Fruit fly (Drosophila melanogaster) whole organism, embryonic: ENCODE results near the gene CG32202.

Experiments used
- Ada2b ChIP-seq: fragments of 200-800 bp; sonication (Bioruptor generic); IDR thresholded peaks from 2 replicates; pipeline ENCODE4 v1.3.6; 2022; ENCODE audit warnings: missing biosample characterization, missing genetic modification characterization
- BEAF-32 ChIP-seq: fragments of 200-800 bp; sonication (Bioruptor generic); optimal IDR thresholded peaks from 3 replicates; lab custom pipeline; 2017; ENCODE audit warnings: missing biosample characterization, missing genetic modification characterization, mild to moderate bottlenecking, moderate library complexity, missing genetic modification reagents
- Bdp1 ChIP-seq: fragments of 200-800 bp; sonication (Bioruptor generic); optimal IDR thresholded peaks from 3 replicates; lab custom pipeline; 2016; ENCODE audit warnings: missing biosample characterization, missing genetic modification characterization
- CG12299 ChIP-seq: fragments of 200-800 bp; sonication (Bioruptor generic); optimal IDR thresholded peaks from 2 replicates; lab custom pipeline; 2018; ENCODE audit warnings: missing biosample characterization, mild to moderate bottlenecking, missing genetic modification characterization
- CG13296 ChIP-seq: fragments of 200-800 bp; sonication (Bioruptor generic); optimal IDR thresholded peaks from 3 replicates; lab custom pipeline; 2018; ENCODE audit warnings: missing biosample characterization, mild to moderate bottlenecking, missing genetic modification characterization
- CG14050 ChIP-seq: fragments of 200-800 bp; sonication (Bioruptor generic); IDR thresholded peaks from 3 replicates; pipeline ENCODE4 v1.3.6; 2022; ENCODE audit warnings: missing biosample characterization, missing genetic modification characterization
- CG14710 ChIP-seq: fragments of 200-800 bp; sonication (Bioruptor generic); optimal IDR thresholded peaks from 3 replicates; lab custom pipeline; 2019; ENCODE audit warnings: missing biosample characterization, mild to moderate bottlenecking, missing genetic modification characterization, moderate library complexity
- CG15514 ChIP-seq: fragments of 200-800 bp; sonication (Bioruptor generic); optimal IDR thresholded peaks from 3 replicates; lab custom pipeline; 2017; ENCODE audit warnings: missing biosample characterization, missing genetic modification characterization, mild to moderate bottlenecking, moderate library complexity, missing genetic modification reagents
- CG18262 ChIP-seq: fragments of 200-800 bp; optimal IDR thresholded peaks from 3 replicates; lab custom pipeline; 2019; ENCODE audit warnings: missing biosample characterization, mild to moderate bottlenecking, missing genetic modification characterization, moderate library complexity
- CG3163 ChIP-seq: fragments of 200-800 bp; sonication (Bioruptor generic); optimal IDR thresholded peaks from 3 replicates; lab custom pipeline; 2016; ENCODE audit warnings: missing biosample characterization, missing genetic modification characterization
- CG33213 ChIP-seq: fragments of 200-800 bp; sonication (Bioruptor generic); optimal IDR thresholded peaks from 3 replicates; lab custom pipeline; 2016; ENCODE audit warnings: missing biosample characterization, missing genetic modification characterization
- CG7556 ChIP-seq: fragments of 200-800 bp; sonication (Bioruptor generic); optimal IDR thresholded peaks from 2 replicates; lab custom pipeline; 2017; ENCODE audit warnings: missing biosample characterization, mild to moderate bottlenecking, missing genetic modification characterization
- CG9215 ChIP-seq: fragments of 200-800 bp; sonication (Bioruptor generic); IDR thresholded peaks from 2 replicates; pipeline ENCODE4 v1.3.6; 2022; ENCODE audit warnings: missing biosample characterization, missing genetic modification characterization
- CG9932 ChIP-seq: fragments of 200-800 bp; sonication (Bioruptor generic); IDR thresholded peaks from 2 replicates; pipeline ENCODE4 v1.3.6; 2022; ENCODE audit warnings: missing biosample characterization, missing genetic modification characterization
- CHES-1-like ChIP-seq: fragments of 200-800 bp; sonication (Bioruptor generic); optimal IDR thresholded peaks from 2 replicates; lab custom pipeline; 2016; ENCODE audit warnings: missing biosample characterization, missing genetic modification characterization
- Camta ChIP-seq: fragments of 200-800 bp; sonication (Bioruptor generic); optimal IDR thresholded peaks from 2 replicates; lab custom pipeline; 2016; ENCODE audit warnings: missing biosample characterization, missing genetic modification characterization
- D ChIP-seq, 2 experiments: fragments of 200-800 bp in 1 of 2; fragments of >200 bp in 1 of 2; sonication (Bioruptor generic) in 1 of 2; optimal IDR thresholded peaks; 2 replicates in 1 of 2; 3 replicates in 1 of 2; lab custom pipeline; 2017; ENCODE audit warnings: mild to moderate bottlenecking in 1 of 2, missing biosample characterization in 1 of 2, missing genetic modification characterization in 1 of 2, missing genetic modification reagents in 1 of 2
- Dp ChIP-seq: fragments of 200-800 bp; sonication (Bioruptor generic); optimal IDR thresholded peaks from 2 replicates; lab custom pipeline; 2018; ENCODE audit warnings: missing biosample characterization, mild to moderate bottlenecking, missing genetic modification characterization, moderate library complexity
- Hand ChIP-seq: fragments of 200-800 bp; sonication (Bioruptor generic); optimal IDR thresholded peaks from 2 replicates; lab custom pipeline; 2017; ENCODE audit warnings: mild to moderate bottlenecking, missing biosample characterization, missing genetic modification reagents, missing genetic modification characterization
- HmgZ ChIP-seq: fragments of 200-800 bp; sonication (Bioruptor generic); optimal IDR thresholded peaks from 2 replicates; lab custom pipeline; 2018; ENCODE audit warnings: missing biosample characterization, mild to moderate bottlenecking, missing genetic modification characterization
- Lhr ChIP-seq: fragments of 200-800 bp; sonication (Bioruptor generic); optimal IDR thresholded peaks from 3 replicates; lab custom pipeline; 2017; ENCODE audit warnings: mild to moderate bottlenecking, missing biosample characterization, missing genetic modification reagents, missing genetic modification characterization
- MBD-R2 ChIP-seq: fragments of 200-800 bp; sonication (Bioruptor generic); IDR thresholded peaks from 2 replicates; pipeline ENCODE4 v1.3.6; 2022; ENCODE audit warnings: missing biosample characterization, missing genetic modification characterization
- MESR4 ChIP-seq: fragments of 200-800 bp; sonication (Bioruptor generic); optimal IDR thresholded peaks from 2 replicates; lab custom pipeline; 2018; ENCODE audit warnings: missing biosample characterization, mild to moderate bottlenecking, missing genetic modification characterization, moderate library complexity
- Rfx ChIP-seq: fragments of 200-800 bp; sonication (Bioruptor generic); IDR thresholded peaks from 2 replicates; pipeline ENCODE4 v1.3.6; 2022; ENCODE audit warnings: missing biosample characterization, missing genetic modification characterization
- Six4 ChIP-seq: fragments of 200-800 bp; sonication (Bioruptor generic); optimal IDR thresholded peaks from 2 replicates; lab custom pipeline; 2016; ENCODE audit warnings: missing biosample characterization, missing genetic modification characterization
- Tbp ChIP-seq: fragments of >200 bp; optimal IDR thresholded peaks from 2 replicates; lab custom pipeline; 2018; ENCODE audit warnings: missing biosample characterization, missing genetic modification characterization
- ara ChIP-seq: fragments of 200-800 bp; sonication (Bioruptor generic); IDR thresholded peaks from 2 replicates; pipeline ENCODE4 v1.3.6; 2022; ENCODE audit warnings: missing biosample characterization, missing genetic modification characterization
- bsh ChIP-seq, 2 experiments: fragments of 200-800 bp; sonication (Bioruptor generic); optimal IDR thresholded peaks; 2 replicates each; lab custom pipeline; 2017 to 2018; ENCODE audit warnings: mild to moderate bottlenecking in 2 of 2, missing biosample characterization in 2 of 2, missing genetic modification characterization in 2 of 2, moderate library complexity in 1 of 2
- ci ChIP-seq: fragments of 200-800 bp; sonication (Bioruptor generic); IDR thresholded peaks from 3 replicates; pipeline ENCODE4 v1.3.6; 2022; ENCODE audit warnings: missing biosample characterization, missing genetic modification characterization
- da ChIP-seq: fragments of 200-800 bp; sonication (Bioruptor generic); optimal IDR thresholded peaks from 2 replicates; lab custom pipeline; 2016; ENCODE audit warnings: missing biosample characterization, missing genetic modification characterization
- dmrt11E ChIP-seq: fragments of 200-800 bp; sonication (Bioruptor generic); optimal IDR thresholded peaks from 3 replicates; lab custom pipeline; 2018; ENCODE audit warnings: missing biosample characterization, mild to moderate bottlenecking, missing genetic modification characterization, moderate library complexity
- gcm ChIP-seq: fragments of 200-800 bp; sonication (Bioruptor generic); optimal IDR thresholded peaks from 2 replicates; lab custom pipeline; 2019; ENCODE audit warnings: missing biosample characterization, mild to moderate bottlenecking, missing genetic modification characterization, moderate library complexity
- gem ChIP-seq: fragments of 200-800 bp; sonication (Bioruptor generic); optimal IDR thresholded peaks from 2 replicates; lab custom pipeline; 2019; ENCODE audit warnings: missing biosample characterization, mild to moderate bottlenecking, missing genetic modification characterization, moderate library complexity
- hkb ChIP-seq, 2 experiments: fragments of 200-800 bp in 1 of 2; fragments of >200 bp in 1 of 2; sonication (Bioruptor generic) in 1 of 2; IDR thresholded peaks in 1 of 2; optimal IDR thresholded peaks in 1 of 2; 2 replicates each; pipeline versions ENCODE4 v1.3.6 to Lab custom; 2017 to 2022; ENCODE audit warnings: missing biosample characterization in 1 of 2, missing genetic modification characterization in 1 of 2
- ind ChIP-seq: fragments of 200-800 bp; sonication (Bioruptor generic); optimal IDR thresholded peaks from 3 replicates; lab custom pipeline; 2016; ENCODE audit warnings: missing biosample characterization, missing genetic modification characterization
- jigr1 ChIP-seq: fragments of 200-800 bp; sonication (Bioruptor generic); IDR thresholded peaks from 3 replicates; pipeline ENCODE4 v1.3.6; 2022; ENCODE audit warnings: missing biosample characterization, missing genetic modification characterization
- kni ChIP-seq: fragments of 200-800 bp; sonication (Bioruptor generic); optimal IDR thresholded peaks from 3 replicates; lab custom pipeline; 2017; ENCODE audit warnings: mild to moderate bottlenecking, missing biosample characterization, missing genetic modification reagents, missing genetic modification characterization
- knrl ChIP-seq: fragments of 200-800 bp; sonication (Bioruptor generic); IDR thresholded peaks from 3 replicates; pipeline ENCODE4 v1.3.6; 2022; ENCODE audit warnings: missing biosample characterization, missing genetic modification characterization; ENCODE audit not compliant: partially characterized antibody
- lmd ChIP-seq: fragments of 200-800 bp; sonication (Bioruptor generic); IDR thresholded peaks from 2 replicates; pipeline ENCODE4 v1.3.6; 2022; ENCODE audit warnings: missing biosample characterization, missing genetic modification characterization
- nerfin-1 ChIP-seq: fragments of 200-800 bp; sonication (Bioruptor generic); optimal IDR thresholded peaks from 3 replicates; lab custom pipeline; 2019; ENCODE audit warnings: missing biosample characterization, mild to moderate bottlenecking, missing genetic modification characterization, moderate library complexity
- otp ChIP-seq: fragments of 200-800 bp; sonication (Bioruptor generic); IDR thresholded peaks from 3 replicates; pipeline ENCODE4, ENCODE4 v1.3.6; 2022; ENCODE audit warnings: missing biosample characterization, missing genetic modification characterization
- pan ChIP-seq, 4 experiments: fragments of >200 bp in 3 of 4; fragments of 200-800 bp in 1 of 4; sonication (Bioruptor generic) in 1 of 4; optimal IDR thresholded peaks in 3 of 4; IDR thresholded peaks in 1 of 4; 2 replicates each; pipeline versions ENCODE4 v1.3.6 to Lab custom; 2017 to 2022; ENCODE audit warnings: missing biosample characterization in 2 of 4, missing genetic modification characterization in 2 of 4, mixed read lengths in 1 of 4
- phol ChIP-seq: fragments of 200-800 bp; sonication (Bioruptor generic); optimal IDR thresholded peaks from 3 replicates; lab custom pipeline; 2018; ENCODE audit warnings: missing biosample characterization, mild to moderate bottlenecking, missing genetic modification characterization, moderate library complexity
- prd ChIP-seq, 3 experiments: fragments of >200 bp in 2 of 3; fragments of 200-800 bp in 1 of 3; sonication (Bioruptor generic) in 1 of 3; optimal IDR thresholded peaks in 2 of 3; IDR thresholded peaks in 1 of 3; 2 replicates in 2 of 3; 3 replicates in 1 of 3; pipeline versions ENCODE4 v1.3.6 to Lab custom; 2017 to 2022; ENCODE audit warnings: missing biosample characterization in 1 of 3, missing genetic modification characterization in 1 of 3
- psq ChIP-seq: fragments of 200-800 bp; sonication (Bioruptor generic); optimal IDR thresholded peaks from 2 replicates; lab custom pipeline; 2017; ENCODE audit warnings: missing biosample characterization, missing genetic modification characterization
- so ChIP-seq: fragments of 200-800 bp; sonication (Bioruptor generic); IDR thresholded peaks from 3 replicates; pipeline ENCODE4 v1.3.6; 2022; ENCODE audit warnings: missing biosample characterization, missing genetic modification characterization

CG32202 gene

dm6 chr3L:18681550-18682217 is at the start of gene CG32202, which contains the start of gene Sgf11 (continued):
- TF ChIP-seq CG15514 (peak; percentile 99), lmd (GFP tag; lab: Robert Waterston, UW) (peak; percentile 50), knrl (GFP tag; lab: Robert Waterston, UW) (peak; percentile 33; the same call in 2 of the 3 replicates), Rfx (GFP tag; lab: Robert Waterston, UW) (no peak; the same call in 1 of the 2 replicates), Six4 (GFP tag; lab: Kevin White, UChicago) (peak; percentile 6), CG9215 (GFP tag; lab: Robert Waterston, UW) (peak; percentile 43; the same call in 1 of the 2 replicates), CG3163 (GFP tag; lab: Kevin White, UChicago) (no peak), CG12299 (tag; lab: Kevin White, UChicago) (peak; percentile 58), gcm (GFP tag; lab: Kevin White, UChicago) (peak; percentile 47), da (GFP tag; lab: Kevin White, UChicago) (no peak), so (no peak), D (optimal IDR thresholded peaks at IDR 0.05; lab: Kevin White, UChicago) (no peak), D (GFP tag; optimal IDR thresholded peaks at IDR 0.05; lab: Kevin White, UChicago) (peak; percentile 22), MBD-R2 (GFP tag; lab: Robert Waterston, UW) (peak; percentile 48), psq (GFP tag; lab: Kevin White, UChicago) (peak; percentile 40), Lhr (peak; percentile 51), CG7556 (GFP tag; lab: Kevin White, UChicago) (peak; percentile 80), gem (tag; lab: Kevin White, UChicago) (peak; percentile 86), dmrt11E (tag; lab: Kevin White, UChicago) (peak; percentile 73), phol (peak; percentile 81), pan (optimal IDR thresholded peaks at IDR 0.05; lab: Kevin White, UChicago) (no peak), pan (GFP tag; optimal IDR thresholded peaks at IDR 0.05 in 1 of 2, IDR thresholded peaks at IDR 0.05 in 1 of 2) (no peak), CG9932 (GFP tag; lab: Robert Waterston, UW) (peak; percentile 56), CHES-1-like (GFP tag; lab: Kevin White, UChicago) (peak; percentile 8), prd (optimal IDR thresholded peaks at IDR 0.05; lab: Kevin White, UChicago) (no peak), prd (GFP tag; IDR thresholded peaks at IDR 0.05; lab: Robert Waterston, UW) (peak; percentile 57; the same call in 2 of the 3 replicates), CG14710 (tag; lab: Kevin White, UChicago) (peak; percentile 83), CG18262 (peak; percentile 70), ind (GFP tag; lab: Kevin White, UChicago) (peak; percentile 59), jigr1 (GFP tag; lab: Robert Waterston, UW) (peak; percentile 46; the same call in 1 of the 3 replicates), Tbp (GFP tag; lab: Kevin White, UChicago) (no peak), BEAF-32 (peak; percentile 34), ara (GFP tag; lab: Robert Waterston, UW) (0 out of 2 replicates have a peak, but pooled peaks have one; percentile 36), otp (GFP tag; lab: Robert Waterston, UW) (peak; percentile 31; the same call in 1 of the 3 replicates), CG14050 (GFP tag; lab: Robert Waterston, UW) (peak; percentile 47; the same call in 1 of the 3 replicates), Hand (GFP tag; lab: Kevin White, UChicago) (no peak), Bdp1 (no peak), CG13296 (GFP tag; lab: Kevin White, UChicago) (peak; percentile 48), Dp (GFP tag; lab: Kevin White, UChicago) (peak; percentile 7), kni (GFP tag; lab: Kevin White, UChicago) (peak; percentile 10), CG33213 (GFP tag; lab: Kevin White, UChicago) (peak; percentile 8), Ada2b (0 out of 2 replicates have a peak, but pooled peaks have one; percentile 7), HmgZ (tag; lab: Kevin White, UChicago) (peak; percentile 58), bsh (GFP tag; optimal IDR thresholded peaks at IDR 0.05; lab: Kevin White, UChicago) (peak in 1 of 2 experiments; percentile 63), Camta (GFP tag; lab: Kevin White, UChicago) (no peak), nerfin-1 (tag; lab: Kevin White, UChicago) (peak; percentile 56), MESR4 (peak; percentile 4), ci (peak; percentile 53; the same call in 1 of the 3 replicates), hkb (optimal IDR thresholded peaks at IDR 0.05; lab: Kevin White, UChicago) (no peak), hkb (GFP tag; IDR thresholded peaks at IDR 0.05; lab: Robert Waterston, UW) (peak; percentile 59)
